In the genomic region with DNA sequence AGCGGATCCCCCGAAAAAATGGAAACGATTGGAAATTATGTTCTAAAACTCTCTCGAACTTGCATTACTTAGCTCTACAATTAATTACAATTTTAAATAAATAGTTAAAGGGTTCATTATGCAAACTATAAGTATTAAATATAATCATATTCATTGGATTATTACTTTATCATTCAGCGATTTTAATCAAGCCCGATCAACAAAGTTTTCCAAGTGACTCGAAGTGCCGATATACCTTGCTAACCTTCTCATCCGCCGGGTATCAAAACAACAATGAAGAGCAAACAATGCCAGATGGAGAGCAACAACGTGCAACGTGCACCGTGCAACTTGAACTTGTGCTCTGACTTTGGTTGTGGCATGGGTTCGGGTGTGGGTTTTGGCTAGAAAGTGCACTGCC, we compare ENCODE assay signal across 1 fruit fly cellular context.
A peak's percentile ranks its signal among the peaks of the same experiment; 100 is the strongest.
TF ChIP-seq lines count a peak whose summit lies in the region.

No protein-coding gene starts in this region.

TF ChIP-seq in whole organism, embryonic, 481 proteins besides CTCF, POLR2A, EP300 and RAD21 (continued from another document):
- TF ChIP-seq lilli (GFP tag; optimal IDR thresholded peaks at IDR 0.05; lab: Kevin White, UChicago) (peak; percentile 15), CG15269 (tag; optimal IDR thresholded peaks at IDR 0.05; lab: Kevin White, UChicago) (no peak)
TF ChIP-seq in whole organism, embryonic: peak in this region for 160.
